Fruit fly (Drosophila melanogaster) whole organism, adult: ENCODE measurements around the gene CG31792.

Experiments used
- CG11617 ChIP-seq: fragments of 200-800 bp; sonication (Bioruptor generic); optimal IDR thresholded peaks from 2 replicates; lab custom pipeline; 2017; ENCODE audit warnings: mild to moderate bottlenecking, missing biosample characterization, missing genetic modification reagents, missing genetic modification characterization
- CG12768 ChIP-seq: fragments of 200-800 bp; sonication (Bioruptor generic); optimal IDR thresholded peaks from 2 replicates; lab custom pipeline; 2017; ENCODE audit warnings: missing biosample characterization, missing genetic modification characterization, mild to moderate bottlenecking, moderate library complexity, missing genetic modification reagents
- CG14711 ChIP-seq: fragments of 200-800 bp; sonication (Bioruptor generic); optimal IDR thresholded peaks from 2 replicates; lab custom pipeline; 2018; ENCODE audit warnings: missing biosample characterization, mild to moderate bottlenecking, missing genetic modification characterization, moderate library complexity
- CG1620 ChIP-seq: fragments of 200-800 bp; sonication (Bioruptor generic); optimal IDR thresholded peaks from 2 replicates; lab custom pipeline; 2016; ENCODE audit warnings: missing biosample characterization, missing genetic modification characterization
- CG33017 ChIP-seq: fragments of 200-800 bp; sonication (Bioruptor generic); optimal IDR thresholded peaks from 2 replicates; lab custom pipeline; 2018; ENCODE audit warnings: missing biosample characterization, mild to moderate bottlenecking, missing genetic modification characterization, moderate library complexity
- CG5204 ChIP-seq: fragments of 200-800 bp; sonication (Bioruptor generic); optimal IDR thresholded peaks from 2 replicates; lab custom pipeline; 2016; ENCODE audit warnings: missing biosample characterization, missing genetic modification characterization
- CG7045 ChIP-seq: fragments of 200-800 bp; sonication (Bioruptor generic); optimal IDR thresholded peaks from 2 replicates; lab custom pipeline; 2017; ENCODE audit warnings: missing biosample characterization, mild to moderate bottlenecking, missing genetic modification characterization
- CG7101 ChIP-seq: fragments of 200-800 bp; sonication (Bioruptor generic); optimal IDR thresholded peaks from 2 replicates; lab custom pipeline; 2018; ENCODE audit warnings: missing biosample characterization, mild to moderate bottlenecking, missing genetic modification characterization, moderate library complexity
- Clk ChIP-seq: fragments of 200-800 bp; sonication (Bioruptor generic); optimal IDR thresholded peaks from 2 replicates; lab custom pipeline; 2017; ENCODE audit warnings: missing biosample characterization, missing genetic modification characterization
- Crg-1 ChIP-seq: fragments of 200-800 bp; sonication (Bioruptor generic); optimal IDR thresholded peaks from 2 replicates; lab custom pipeline; 2016; ENCODE audit warnings: missing biosample characterization, missing genetic modification characterization
- Hr96 ChIP-seq: fragments of 200-800 bp; sonication (Bioruptor generic); optimal IDR thresholded peaks from 2 replicates; lab custom pipeline; 2016; ENCODE audit warnings: missing biosample characterization, missing genetic modification characterization
- Mnt ChIP-seq: fragments of 200-800 bp; sonication (Bioruptor generic); optimal IDR thresholded peaks from 2 replicates; lab custom pipeline; 2016; ENCODE audit warnings: missing biosample characterization, mild to moderate bottlenecking, missing genetic modification characterization
- bab1 ChIP-seq: fragments of 200-800 bp; sonication (Bioruptor generic); optimal IDR thresholded peaks from 3 replicates; lab custom pipeline; 2019; ENCODE audit warnings: missing biosample characterization, mild to moderate bottlenecking, missing genetic modification characterization, moderate library complexity
- cic ChIP-seq: fragments of 200-800 bp; sonication (Bioruptor generic); optimal IDR thresholded peaks from 2 replicates; lab custom pipeline; 2017; ENCODE audit warnings: missing biosample characterization, mild to moderate bottlenecking, missing genetic modification characterization, moderate library complexity
- cnc ChIP-seq, 2 experiments: fragments of >200 bp; optimal IDR thresholded peaks; 2 replicates each; lab custom pipeline; 2017
- kay ChIP-seq: fragments of 200-800 bp; sonication (Bioruptor generic); peaks from one replicate; lab custom pipeline; 2016; ENCODE audit warnings: missing biosample characterization, missing genetic modification characterization, borderline replicate concordance
- ovo ChIP-seq: fragments of 200-800 bp; sonication (Bioruptor generic); optimal IDR thresholded peaks from 2 replicates; lab custom pipeline; 2016; ENCODE audit warnings: missing biosample characterization, missing genetic modification characterization
- pad ChIP-seq: fragments of 200-800 bp; sonication (Bioruptor generic); optimal IDR thresholded peaks from 3 replicates; lab custom pipeline; 2017; ENCODE audit warnings: missing biosample characterization, missing genetic modification characterization, mild to moderate bottlenecking, moderate library complexity, missing genetic modification reagents
- tj ChIP-seq: fragments of 200-800 bp; sonication (Bioruptor generic); optimal IDR thresholded peaks from 3 replicates; lab custom pipeline; 2017; ENCODE audit warnings: missing biosample characterization, mild to moderate bottlenecking, missing genetic modification characterization, moderate library complexity
- toe ChIP-seq: fragments of 200-800 bp; sonication (Bioruptor generic); optimal IDR thresholded peaks from 2 replicates; lab custom pipeline; 2016; ENCODE audit warnings: missing biosample characterization, missing genetic modification characterization

Gene CG31792

dm6 chr2L:18985201-18986124 lies 11.8 kb upstream of the CG31792 start:
- peak; percentile 32 for TF ChIP-seq cic (GFP tag; lab: Kevin White, UChicago)
- TF ChIP-seq Hr96 (GFP tag; lab: Kevin White, UChicago), result peak; percentile 54
- TF ChIP-seq CG7101, result peak; percentile 56
- no peak for TF ChIP-seq CG1620 (GFP tag; lab: Kevin White, UChicago)
- no peak for TF ChIP-seq Crg-1 (GFP tag; lab: Kevin White, UChicago)
- TF ChIP-seq CG12768, result peak; percentile 25
- no peak for TF ChIP-seq toe
- TF ChIP-seq CG5204 (GFP tag; lab: Kevin White, UChicago), result no peak
- TF ChIP-seq ovo (GFP tag; lab: Kevin White, UChicago), result no peak
- TF ChIP-seq CG7045, result peak; percentile 53
- peak; percentile 91 for TF ChIP-seq kay (GFP tag; lab: Kevin White, UChicago)
- peak; percentile 6 for TF ChIP-seq Mnt
- peak; percentile 66 for TF ChIP-seq CG33017
- peak; percentile 20 for TF ChIP-seq bab1 (GFP tag; lab: Kevin White, UChicago)
- TF ChIP-seq pad (GFP tag; lab: Kevin White, UChicago), result no peak
- TF ChIP-seq CG11617 (GFP tag; lab: Kevin White, UChicago), result peak; percentile 21
- TF ChIP-seq CG14711 (tag; lab: Kevin White, UChicago), result peak; percentile 29
- no peak for TF ChIP-seq Clk (GFP tag; lab: Kevin White, UChicago)
- TF ChIP-seq tj, result peak; percentile 10
- no peak for TF ChIP-seq cnc (optimal IDR thresholded peaks at IDR 0.05; lab: Kevin White, UChicago)

dm6 chr2L:18986125-18986498 lies 11.1 kb upstream of the CG31792 start:
- TF ChIP-seq CG33017 (no peak), CG5204 (GFP tag; lab: Kevin White, UChicago) (no peak), Mnt (no peak), CG1620 (GFP tag; lab: Kevin White, UChicago) (no peak), cnc (optimal IDR thresholded peaks at IDR 0.05; lab: Kevin White, UChicago) (no peak), Crg-1 (GFP tag; lab: Kevin White, UChicago) (no peak), cic (GFP tag; lab: Kevin White, UChicago) (no peak), CG14711 (tag; lab: Kevin White, UChicago) (no peak), CG7101 (no peak), Hr96 (GFP tag; lab: Kevin White, UChicago) (no peak), CG12768 (no peak), tj (no peak), bab1 (GFP tag; lab: Kevin White, UChicago) (no peak), pad (GFP tag; lab: Kevin White, UChicago) (no peak), CG11617 (GFP tag; lab: Kevin White, UChicago) (no peak), Clk (GFP tag; lab: Kevin White, UChicago) (no peak), ovo (GFP tag; lab: Kevin White, UChicago) (no peak), toe (no peak), CG7045 (no peak)

dm6 chr2L:18987078-18987895 lies 10.0 kb upstream of the CG31792 start, which contains the start of the genes Swip-1 and EMC5:
TSS of gene Swip-1 (minus strand) at chr2L:18987280.
TSS of gene EMC5 (plus strand) at chr2L:18987707.
- peak; percentile 29 for TF ChIP-seq CG33017
- no peak for TF ChIP-seq Crg-1 (GFP tag; lab: Kevin White, UChicago)
- peak; percentile 74 for TF ChIP-seq CG7101
- peak; percentile 92 for TF ChIP-seq CG14711 (tag; lab: Kevin White, UChicago)
- no peak for TF ChIP-seq cnc (optimal IDR thresholded peaks at IDR 0.05; lab: Kevin White, UChicago)
- TF ChIP-seq bab1 (GFP tag; lab: Kevin White, UChicago), result peak; percentile 29
- TF ChIP-seq tj, result peak; percentile 57
- peak; percentile 8 for TF ChIP-seq CG1620 (GFP tag; lab: Kevin White, UChicago)
- peak; percentile 22 for TF ChIP-seq Mnt
- TF ChIP-seq toe, result peak; percentile 48
- TF ChIP-seq CG7045, result peak; percentile 2
- peak; percentile 65 for TF ChIP-seq CG11617 (GFP tag; lab: Kevin White, UChicago)
- peak; percentile 26 for TF ChIP-seq pad (GFP tag; lab: Kevin White, UChicago)
- TF ChIP-seq Hr96 (GFP tag; lab: Kevin White, UChicago), result no peak
- TF ChIP-seq ovo (GFP tag; lab: Kevin White, UChicago), result peak; percentile 36

- no peak for TF ChIP-seq CG1620 (GFP tag; lab: Kevin White, UChicago)
- no peak for TF ChIP-seq bab1 (GFP tag; lab: Kevin White, UChicago)
- TF ChIP-seq Clk (GFP tag; lab: Kevin White, UChicago), result no peak
- no peak for TF ChIP-seq cnc (optimal IDR thresholded peaks at IDR 0.05; lab: Kevin White, UChicago)
- TF ChIP-seq CG12768, result no peak
- no peak for TF ChIP-seq CG33017
- no peak for TF ChIP-seq CG7045
- TF ChIP-seq Crg-1 (GFP tag; lab: Kevin White, UChicago), result no peak
- TF ChIP-seq cic (GFP tag; lab: Kevin White, UChicago), result no peak
- TF ChIP-seq tj, result no peak
These were observed 7.1 kb upstream of the CG31792 start, which contains the start of gene CG15170 for dm6 chr2L:18990133-18990532. TSS of gene CG15170 (minus strand) at chr2L:18990233.

- no peak for TF ChIP-seq Hr96 (GFP tag; lab: Kevin White, UChicago)
- no peak for TF ChIP-seq CG33017
These were observed 6.5 kb upstream of the CG31792 start, which contains the start of gene CG15169 for dm6 chr2L:18990720-18991119. TSS of gene CG15169 (plus strand) at chr2L:18991020.
